Worm (Caenorhabditis elegans) whole organism, mixed stage, embryonic: ENCODE data around the gene Y62F5A.12.

Experiments
- M03D4.4 ChIP-seq: sonication (generic microtip); optimal IDR thresholded peaks from 2 replicates; lab custom pipeline; 2017; ENCODE audit warnings: mild to moderate bottlenecking, missing genetic modification characterization, missing compliant biosample characterization
- bed-3 ChIP-seq: fragments of 200-800 bp; sonication (Bioruptor generic); optimal IDR thresholded peaks from 3 replicates; lab custom pipeline; 2018; ENCODE audit warnings: mild to moderate bottlenecking, missing genetic modification characterization, moderate library complexity, missing compliant biosample characterization
- blmp-1 ChIP-seq: fragments of 150-350 bp; optimal IDR thresholded peaks from 2 replicates; lab custom pipeline; 2014; ENCODE audit warnings: missing biosample characterization, missing genetic modification characterization
- ceh-39 ChIP-seq: fragments of 150-350 bp; optimal IDR thresholded peaks from 2 replicates; lab custom pipeline; 2014; ENCODE audit warnings: missing biosample characterization, missing genetic modification characterization
- ceh-43 ChIP-seq: fragments of 200-800 bp; sonication (Bioruptor generic); optimal IDR thresholded peaks from 2 replicates; lab custom pipeline; 2018; ENCODE audit warnings: mild to moderate bottlenecking, missing genetic modification characterization, moderate library complexity, missing compliant biosample characterization
- ceh-83 ChIP-seq: fragments of 200-800 bp; sonication (Bioruptor generic); optimal IDR thresholded peaks from 2 replicates; lab custom pipeline; 2018; ENCODE audit warnings: mild to moderate bottlenecking, missing genetic modification characterization, missing compliant biosample characterization
- ces-1 ChIP-seq: fragments of 150-350 bp; optimal IDR thresholded peaks from 2 replicates; lab custom pipeline; 2014; ENCODE audit warnings: missing biosample characterization, missing genetic modification reagents, missing genetic modification characterization
- cnd-1 ChIP-seq: fragments of 200-800 bp; sonication (Bioruptor generic); optimal IDR thresholded peaks from 2 replicates; lab custom pipeline; 2018; ENCODE audit warnings: mild to moderate bottlenecking, missing genetic modification characterization, missing compliant biosample characterization
- drap-1 ChIP-seq: fragments of 200-800 bp; sonication (Bioruptor generic); optimal IDR thresholded peaks from 3 replicates; lab custom pipeline; 2018; ENCODE audit warnings: mild to moderate bottlenecking, missing genetic modification characterization, missing compliant biosample characterization
- elt-1 ChIP-seq: sonication (generic microtip); optimal IDR thresholded peaks from 2 replicates; lab custom pipeline; 2017; ENCODE audit warnings: missing genetic modification characterization, mild to moderate bottlenecking, missing compliant biosample characterization, antibody characterized with exemption, moderate library complexity, borderline replicate concordance; ENCODE audit not compliant: insufficient read depth
- elt-3 ChIP-seq: fragments of 150-350 bp; optimal IDR thresholded peaks from 2 replicates; lab custom pipeline; 2014; ENCODE audit warnings: missing biosample characterization, missing genetic modification characterization
- flh-1 ChIP-seq: fragments of 200-800 bp; sonication (Bioruptor generic); optimal IDR thresholded peaks from 2 replicates; lab custom pipeline; 2018; ENCODE audit warnings: mild to moderate bottlenecking, missing genetic modification characterization, moderate library complexity, missing compliant biosample characterization
- ham-2 ChIP-seq: fragments of 200-800 bp; sonication (Bioruptor generic); optimal IDR thresholded peaks from 2 replicates; lab custom pipeline; 2018; ENCODE audit warnings: mild to moderate bottlenecking, missing genetic modification characterization, missing compliant biosample characterization
- hlh-1 ChIP-seq: fragments of 150-350 bp; optimal IDR thresholded peaks from 2 replicates; lab custom pipeline; 2014; ENCODE audit warnings: missing biosample characterization, missing genetic modification reagents, missing genetic modification characterization
- lin-13 ChIP-seq: fragments of 150-350 bp; optimal IDR thresholded peaks from 2 replicates; lab custom pipeline; 2014; ENCODE audit warnings: missing biosample characterization, missing genetic modification characterization
- lin-32 ChIP-seq: fragments of 200-800 bp; sonication (Bioruptor generic); optimal IDR thresholded peaks from 2 replicates; lab custom pipeline; 2018; ENCODE audit warnings: mild to moderate bottlenecking, missing genetic modification characterization, missing compliant biosample characterization
- lsy-2 ChIP-seq: fragments of 150-350 bp; optimal IDR thresholded peaks from 2 replicates; lab custom pipeline; 2014; ENCODE audit warnings: missing biosample characterization, missing genetic modification characterization
- mab-5 ChIP-seq: fragments of 150-350 bp; optimal IDR thresholded peaks from 2 replicates; lab custom pipeline; 2014; ENCODE audit warnings: missing biosample characterization, missing genetic modification characterization
- mep-1 ChIP-seq: fragments of 150-350 bp; optimal IDR thresholded peaks from 2 replicates; lab custom pipeline; 2017; ENCODE audit warnings: missing biosample characterization, missing genetic modification reagents, missing genetic modification characterization, inconsistent platforms
- mls-2 ChIP-seq: sonication (generic microtip); optimal IDR thresholded peaks from 2 replicates; lab custom pipeline; 2016; ENCODE audit warnings: mild to moderate bottlenecking, missing genetic modification characterization, moderate library complexity, missing compliant biosample characterization
- nhr-12 ChIP-seq: fragments of 150-350 bp; optimal IDR thresholded peaks from 2 replicates; lab custom pipeline; 2014; ENCODE audit warnings: missing biosample characterization, missing genetic modification characterization
- nhr-2 ChIP-seq: fragments of 150-350 bp; optimal IDR thresholded peaks from 2 replicates; lab custom pipeline; 2014; ENCODE audit warnings: missing biosample characterization, missing genetic modification characterization
- nhr-237 ChIP-seq: fragments of 150-350 bp; optimal IDR thresholded peaks from 2 replicates; lab custom pipeline; 2014; ENCODE audit warnings: missing biosample characterization, missing genetic modification characterization
- nhr-28 ChIP-seq: fragments of 150-350 bp; optimal IDR thresholded peaks from 2 replicates; lab custom pipeline; 2014; ENCODE audit warnings: missing biosample characterization, missing genetic modification characterization
- nhr-76 ChIP-seq: sonication (generic microtip); optimal IDR thresholded peaks from 2 replicates; lab custom pipeline; 2017; ENCODE audit warnings: missing biosample characterization, missing genetic modification characterization
- pha-4 ChIP-seq: fragments of 150-350 bp; optimal IDR thresholded peaks from 2 replicates; lab custom pipeline; 2018; ENCODE audit warnings: missing biosample characterization, missing genetic modification reagents, missing genetic modification characterization
- sem-2 ChIP-seq: fragments of 200-800 bp; sonication (Bioruptor generic); optimal IDR thresholded peaks from 2 replicates; lab custom pipeline; 2018; ENCODE audit warnings: mild to moderate bottlenecking, missing genetic modification characterization, missing compliant biosample characterization
- snpc-4 ChIP-seq: fragments of 150-350 bp; optimal IDR thresholded peaks from 2 replicates; lab custom pipeline; 2014; ENCODE audit warnings: missing biosample characterization, missing genetic modification characterization
- sptf-1 ChIP-seq: sonication (generic microtip); optimal IDR thresholded peaks from 2 replicates; lab custom pipeline; 2017; ENCODE audit warnings: mild to moderate bottlenecking, missing genetic modification characterization, moderate library complexity, missing compliant biosample characterization
- tbx-8 ChIP-seq: fragments of 200-800 bp; sonication (Bioruptor generic); optimal IDR thresholded peaks from 2 replicates; lab custom pipeline; 2018; ENCODE audit warnings: mild to moderate bottlenecking, missing genetic modification characterization, moderate library complexity, missing compliant biosample characterization
- unc-120 ChIP-seq: sonication (generic microtip); optimal IDR thresholded peaks from 2 replicates; lab custom pipeline; 2017; ENCODE audit warnings: missing genetic modification characterization, missing compliant biosample characterization; ENCODE audit not compliant: poor library complexity, severe bottlenecking
- unc-39 ChIP-seq: fragments of 150-350 bp; optimal IDR thresholded peaks from 2 replicates; lab custom pipeline; 2014; ENCODE audit warnings: missing biosample characterization, missing genetic modification characterization
- unc-62 ChIP-seq: fragments of 150-350 bp; optimal IDR thresholded peaks from 2 replicates; lab custom pipeline; 2014; ENCODE audit warnings: missing biosample characterization, missing genetic modification reagents, missing genetic modification characterization
- zip-8 ChIP-seq: fragments of 150-350 bp; optimal IDR thresholded peaks from 2 replicates; lab custom pipeline; 2014; ENCODE audit warnings: missing biosample characterization, missing genetic modification characterization
- ztf-11 ChIP-seq: fragments of 150-350 bp; optimal IDR thresholded peaks from 2 replicates; lab custom pipeline; 2014; ENCODE audit warnings: missing biosample characterization, missing genetic modification characterization

Y62F5A.12 gene

DNA sequence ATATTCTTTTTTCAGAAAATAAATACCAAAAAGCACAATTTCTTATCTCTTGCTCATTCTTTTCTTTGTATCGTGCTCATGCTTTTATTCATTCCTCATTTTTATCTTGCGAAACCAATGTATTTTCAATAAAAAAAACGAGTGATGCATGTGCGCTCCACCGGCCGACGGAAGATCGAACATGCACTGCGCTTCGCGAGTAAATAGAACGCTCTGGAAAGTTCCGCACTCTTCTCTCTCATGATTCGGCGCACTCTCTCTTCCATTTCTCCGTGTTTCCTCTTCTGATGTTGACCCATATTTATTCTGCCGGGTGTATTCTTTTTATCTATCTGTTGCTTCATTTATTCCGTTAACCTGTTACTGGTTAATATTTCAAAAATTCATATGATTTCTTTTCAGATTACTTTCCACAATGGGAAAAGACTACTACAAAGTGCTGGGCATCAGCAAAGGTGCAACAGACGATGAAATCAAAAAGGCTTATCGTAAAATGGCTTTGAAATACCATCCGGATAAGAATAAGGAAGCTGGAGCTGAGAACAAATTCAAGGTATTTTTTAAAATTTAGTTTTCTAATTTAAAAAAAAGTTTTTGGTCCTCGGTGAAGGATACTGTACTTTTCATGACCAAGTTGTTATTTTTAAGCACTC, 11.1 kb upstream of the Y62F5A.12 start, which contains the start of gene dnj-13:
Gene dnj-13 (plus strand): TSS at position 403 of the 653 bp plus-strand sequence.
- TF ChIP-seq ces-1 (GFP tag; lab: Kevin White, UChicago) (peak; percentile 83), sem-2 (GFP tag; lab: Kevin White, UChicago) (no peak), hlh-1 (tag; lab: Kevin White, UChicago) (peak; percentile 44), ceh-43 (GFP tag; lab: Kevin White, UChicago) (no peak), cnd-1 (tag; lab: Kevin White, UChicago) (peak; percentile 70), unc-120 (tag; lab: Kevin White, UChicago) (peak; percentile 87), nhr-237 (tag; lab: Kevin White, UChicago) (peak; percentile 61), ceh-39 (peak; percentile 82), lin-13 (tag; lab: Kevin White, UChicago) (peak; percentile 93), lsy-2 (peak; percentile 81), lin-32 (GFP tag; lab: Kevin White, UChicago) (no peak), nhr-76 (tag; lab: Kevin White, UChicago) (no peak), nhr-2 (peak; percentile 35), snpc-4 (no peak), elt-1 (tag; lab: Kevin White, UChicago) (no peak), tbx-8 (no peak), nhr-12 (tag; lab: Kevin White, UChicago) (peak; percentile 43), M03D4.4 (tag; lab: Kevin White, UChicago) (peak; percentile 74), mep-1 (tag; lab: Kevin White, UChicago) (peak; percentile 95), nhr-28 (tag; lab: Kevin White, UChicago) (peak; percentile 10), drap-1 (GFP tag; lab: Kevin White, UChicago) (peak; percentile 80), elt-3 (tag; lab: Kevin White, UChicago) (peak; percentile 35), mls-2 (tag; lab: Kevin White, UChicago) (peak; percentile 85), unc-39 (tag; lab: Kevin White, UChicago) (no peak), ham-2 (GFP tag; lab: Kevin White, UChicago) (peak; percentile 36), ztf-11 (tag; lab: Kevin White, UChicago) (peak; percentile 12), mab-5 (tag; lab: Kevin White, UChicago) (no peak), bed-3 (GFP tag; lab: Kevin White, UChicago) (no peak), flh-1 (GFP tag; lab: Kevin White, UChicago) (no peak), blmp-1 (tag; lab: Kevin White, UChicago) (no peak), pha-4 (tag; lab: Kevin White, UChicago) (peak; percentile 98), ceh-83 (GFP tag; lab: Kevin White, UChicago) (no peak), unc-62 (peak; percentile 53), sptf-1 (tag; lab: Kevin White, UChicago) (peak; percentile 93), zip-8 (tag; lab: Kevin White, UChicago) (no peak)
- TF ChIP-seq, all 35 proteins: peak for 21

DNA sequence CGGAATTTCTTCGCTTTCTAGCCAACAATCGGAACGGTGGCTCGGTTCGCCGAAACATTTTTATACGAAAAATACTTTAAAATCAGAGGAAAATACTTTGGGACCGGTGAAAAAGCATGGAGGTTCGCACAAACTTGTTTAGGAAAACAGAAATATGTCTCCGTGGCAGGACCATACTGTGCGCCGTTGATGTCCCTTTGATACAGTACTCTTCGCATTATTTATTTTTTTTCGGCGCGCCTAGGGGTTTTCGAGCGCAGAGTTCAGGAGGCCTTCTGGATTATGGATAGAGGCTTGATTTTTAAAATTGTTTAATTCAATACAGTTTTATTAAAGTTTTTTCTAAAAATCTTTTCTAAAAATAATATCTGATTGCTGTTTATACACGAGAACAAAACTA, 10.4 kb upstream of the Y62F5A.12 start, which contains the start of gene F54D5.9:
Gene F54D5.9 (minus strand): TSS at position 115 of the 400 bp plus-strand sequence.
- no peak for TF ChIP-seq ceh-39
- no peak for TF ChIP-seq nhr-28 (tag; lab: Kevin White, UChicago)
- TF ChIP-seq lin-32 (GFP tag; lab: Kevin White, UChicago): no peak
- no peak for TF ChIP-seq unc-120 (tag; lab: Kevin White, UChicago)
- no peak for TF ChIP-seq elt-1 (tag; lab: Kevin White, UChicago)
- TF ChIP-seq hlh-1 (tag; lab: Kevin White, UChicago): no peak
- TF ChIP-seq sptf-1 (tag; lab: Kevin White, UChicago): no peak
- no peak for TF ChIP-seq mls-2 (tag; lab: Kevin White, UChicago)
- no peak for TF ChIP-seq ztf-11 (tag; lab: Kevin White, UChicago)
- TF ChIP-seq nhr-2: no peak
- no peak for TF ChIP-seq flh-1 (GFP tag; lab: Kevin White, UChicago)
- no peak for TF ChIP-seq mab-5 (tag; lab: Kevin White, UChicago)
- no peak for TF ChIP-seq tbx-8
- TF ChIP-seq, all 35 proteins: peak for 0

DNA sequence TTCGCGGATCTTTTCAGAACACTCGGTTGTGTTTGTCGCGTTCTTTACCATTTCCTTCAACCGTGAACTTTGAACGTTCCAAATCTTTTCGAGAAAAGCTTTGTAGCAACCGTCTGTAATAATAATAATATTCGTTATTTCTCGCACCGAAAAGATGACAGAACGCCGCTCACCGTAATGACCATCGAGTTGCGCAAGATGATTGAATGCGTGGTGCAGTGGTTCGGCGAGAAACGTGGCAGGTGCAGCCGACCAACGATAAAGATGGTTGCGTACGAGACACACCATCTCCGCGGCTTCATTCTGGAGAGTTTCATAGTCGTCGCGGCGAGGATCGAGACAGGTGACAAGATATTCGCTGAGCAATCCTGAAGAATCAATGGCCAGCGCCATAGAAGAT, 8.7 kb upstream of the Y62F5A.12 start:
- TF ChIP-seq nhr-2 (peak; percentile 6), ceh-83 (GFP tag; lab: Kevin White, UChicago) (no peak), pha-4 (tag; lab: Kevin White, UChicago) (no peak), sptf-1 (tag; lab: Kevin White, UChicago) (no peak), cnd-1 (tag; lab: Kevin White, UChicago) (peak; percentile 56), zip-8 (tag; lab: Kevin White, UChicago) (peak; percentile 62), snpc-4 (no peak)
